Worm (Caenorhabditis elegans): ENCODE measurements around the gene ZK418.10.

The ZK418.10 gene

DNA sequence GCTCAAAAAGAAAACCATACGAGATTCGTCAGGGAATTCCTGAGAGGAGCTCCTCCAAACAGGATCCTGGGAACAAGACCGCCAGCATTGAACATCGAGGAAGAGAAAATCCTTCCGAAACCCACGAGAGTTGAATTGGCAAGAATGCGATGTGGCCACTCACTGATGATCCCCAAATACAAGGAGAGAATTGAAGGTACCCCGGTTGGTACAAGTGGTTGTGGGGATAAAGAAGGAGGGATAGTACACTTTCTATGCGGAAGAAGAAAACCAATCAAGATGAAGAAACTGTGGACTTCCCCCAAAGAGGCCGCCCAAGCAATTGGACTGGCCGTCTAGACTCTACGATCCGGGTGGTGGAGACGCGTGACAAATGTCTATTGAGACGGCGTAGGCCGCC is 27.4 kb downstream of the ZK418.10 start:
- no peak for TF ChIP-seq nhr-27 (tag; optimal IDR thresholded peaks at IDR 0.05)
- TF ChIP-seq akir-1 (GFP tag; optimal IDR thresholded peaks at IDR 0.05) = no peak
- TF ChIP-seq F55B11.4 (tag; optimal IDR thresholded peaks at IDR 0.05; ENCODE audit: borderline replicate concordance, insufficient read depth) = no peak
- TF ChIP-seq B0019.2 (GFP tag; conservative IDR thresholded peaks at IDR 0.05) = no peak
- no peak for TF ChIP-seq madf-10 (tag; optimal IDR thresholded peaks at IDR 0.05)
- no peak for TF ChIP-seq rcor-1 (GFP tag; IDR thresholded peaks at IDR 0.05)
- no peak for TF ChIP-seq ztf-25 (GFP tag; IDR thresholded peaks at IDR 0.05)
- no peak for TF ChIP-seq F37B4.10 (GFP tag; IDR thresholded peaks at IDR 0.05)
- TF ChIP-seq tbp1 (GFP tag; optimal IDR thresholded peaks at IDR 0.05) = no peak
- no peak for TF ChIP-seq unc-130 (GFP tag; optimal IDR thresholded peaks at IDR 0.05)

- no peak for TF ChIP-seq tbx-9 (tag; optimal IDR thresholded peaks at IDR 0.05; ENCODE audit: borderline replicate concordance)
- TF ChIP-seq tbp1 (GFP tag; optimal IDR thresholded peaks at IDR 0.05) = no peak
These were observed 27.9 kb downstream of the ZK418.10 start, which contains the start of gene R01H2.1 for ce11 chrIII:7062580-7062979. R01H2.1 (plus strand) TSS chrIII:7062880.

DNA sequence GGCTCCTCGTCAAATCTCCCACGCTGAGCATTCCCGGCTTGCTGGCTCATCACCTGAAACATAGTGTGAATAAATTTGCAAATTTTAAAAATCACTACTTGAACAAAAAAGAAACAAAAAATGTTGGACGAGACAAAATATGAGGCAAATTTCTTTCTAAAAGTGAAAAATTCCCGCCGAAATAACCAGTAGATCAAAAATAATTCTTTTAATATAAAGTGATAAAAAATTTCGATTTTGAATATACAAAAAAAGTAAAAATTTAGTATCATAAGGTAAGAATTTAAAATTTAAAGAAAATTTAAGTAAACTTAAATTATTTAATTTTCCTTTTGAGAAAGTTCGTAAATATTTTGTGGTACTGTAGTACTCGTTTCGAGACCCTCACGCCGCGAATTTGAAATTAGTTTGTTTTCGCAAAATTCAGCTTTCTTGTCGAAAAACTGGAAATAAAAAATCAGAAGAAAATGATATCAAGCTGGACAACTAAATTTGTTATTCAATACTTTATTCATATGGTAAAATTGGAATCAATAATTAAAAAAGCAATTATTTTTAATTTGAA is 29.9 kb downstream of the ZK418.10 start, which contains the start of gene egg-2:
Gene egg-2, minus strand, starts transcription at position 53 of the 565 bp plus-strand sequence.
- peak; percentile 17; the same call in 1 of the 2 replicates for TF ChIP-seq D2030.7 (GFP tag; IDR thresholded peaks at IDR 0.05)
- peak; percentile 55 for TF ChIP-seq lin-54 (GFP tag; optimal IDR thresholded peaks at IDR 0.05)
- peak; percentile 79 for TF ChIP-seq F33H1.4 (GFP tag; IDR thresholded peaks at IDR 0.05)
- peak; percentile 81 for TF ChIP-seq lsl-1 (GFP tag; optimal IDR thresholded peaks at IDR 0.05)
- TF ChIP-seq mes-4 (tag; optimal IDR thresholded peaks at IDR 0.05) = no peak
- peak; percentile 46 for TF ChIP-seq ceh-91 (GFP tag; IDR thresholded peaks at IDR 0.05)
- TF ChIP-seq cebp-1 (GFP tag; IDR thresholded peaks at IDR 0.05) = no peak
- TF ChIP-seq cebp-1 (tag; optimal IDR thresholded peaks at IDR 0.05) = no peak
- TF ChIP-seq mxl-1 (tag; optimal IDR thresholded peaks at IDR 0.05) = no peak
- peak; percentile 39 for TF ChIP-seq xnd-1 (tag; optimal IDR thresholded peaks at IDR 0.05)
- TF ChIP-seq efl-1 (GFP tag; optimal IDR thresholded peaks at IDR 0.05) = peak; percentile 69
- peak; percentile 16; the same call in 1 of the 2 replicates for TF ChIP-seq hmg-1.2 (GFP tag; IDR thresholded peaks at IDR 0.05)
- peak; percentile 77 for TF ChIP-seq madf-6 (GFP tag; IDR thresholded peaks at IDR 0.05)

DNA sequence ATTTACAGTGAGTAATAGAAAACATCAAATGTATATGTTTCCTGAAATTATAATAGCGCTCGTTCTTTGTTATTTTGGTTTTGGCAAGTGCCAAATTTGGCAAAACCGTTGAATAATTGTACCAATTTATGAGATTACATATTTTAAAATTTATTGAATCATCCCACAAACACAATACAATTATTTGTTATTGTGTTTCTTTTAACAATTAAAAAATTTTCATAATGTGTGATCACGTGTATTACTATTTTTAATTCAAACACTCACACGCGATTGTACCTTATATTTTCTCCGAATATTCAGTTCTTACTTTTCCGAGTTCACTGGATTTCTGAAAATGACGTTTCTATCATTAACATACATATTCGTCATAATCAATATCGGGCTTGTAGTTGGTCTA is 34.3 kb downstream of the ZK418.10 start, which contains the start of gene R01H2.2:
Gene R01H2.2, plus strand, starts transcription at position 301 of the 400 bp plus-strand sequence.
- TF ChIP-seq Y53F4B.3 (GFP tag; IDR thresholded peaks at IDR 0.05) (no peak), lag-1 (GFP tag; IDR thresholded peaks at IDR 0.05) (no peak), efl-1 (GFP tag; optimal IDR thresholded peaks at IDR 0.05) (no peak), ZK185.1 (tag; optimal IDR thresholded peaks at IDR 0.05; ENCODE audit: poor library complexity, severe bottlenecking) (no peak), lin-35 (GFP tag; optimal IDR thresholded peaks at IDR 0.05) (no peak), B0336.3 (GFP tag; IDR thresholded peaks at IDR 0.05) (no peak), dpff-1 (tag; optimal IDR thresholded peaks at IDR 0.05) (no peak), lin-26 (GFP tag; IDR thresholded peaks at IDR 0.05) (no peak), ekl-4 (GFP tag; IDR thresholded peaks at IDR 0.05) (no peak), B0035.1 (tag; optimal IDR thresholded peaks at IDR 0.05) (no peak), zfh-2 (GFP tag; conservative IDR thresholded peaks at IDR 0.05) (no peak)
